Worm (Caenorhabditis elegans): ENCODE results near the gene F36H9.10.
A peak's percentile ranks its signal among the peaks of the same experiment; 100 is the strongest.

F36H9.10 gene

ce11 chrV:1821287-1821686 is 23.3 kb downstream of the F36H9.10 start, which contains the start of the genes gly-7 and mrpl-39 (continued):
- TF ChIP-seq elt-3 (tag; optimal IDR thresholded peaks at IDR 0.05), result no peak
- TF ChIP-seq C04F5.9 (tag; optimal IDR thresholded peaks at IDR 0.05), result no peak
- no peak for TF ChIP-seq ceh-63 (GFP tag; optimal IDR thresholded peaks at IDR 0.05)
- TF ChIP-seq nhr-90 (tag; optimal IDR thresholded peaks at IDR 0.05; ENCODE audit: poor library complexity), result peak; percentile 2
- no peak for TF ChIP-seq grh-1 (GFP tag; IDR thresholded peaks at IDR 0.05)
- TF ChIP-seq C16A3.4 (tag; optimal IDR thresholded peaks at IDR 0.05), result peak; percentile 11
- TF ChIP-seq unc-130 (tag; optimal IDR thresholded peaks at IDR 0.05), result peak; percentile 20
- TF ChIP-seq nhr-19 (GFP tag; conservative IDR thresholded peaks at IDR 0.05), result no peak; the same call in 1 of the 2 replicates
- no peak for TF ChIP-seq aly-2 (tag; optimal IDR thresholded peaks at IDR 0.05)
- no peak for TF ChIP-seq pqm-1 (tag; optimal IDR thresholded peaks at IDR 0.05)
- TF ChIP-seq lin-13 (GFP tag; optimal IDR thresholded peaks at IDR 0.05), result no peak
- TF ChIP-seq nhr-71 (tag; optimal IDR thresholded peaks at IDR 0.05), result no peak
- no peak for TF ChIP-seq mab-9 (GFP tag; IDR thresholded peaks at IDR 0.05)
- TF ChIP-seq elt-2 (tag; optimal IDR thresholded peaks at IDR 0.05), result no peak
- no peak for TF ChIP-seq unc-30 (tag; optimal IDR thresholded peaks at IDR 0.05)
- no peak for TF ChIP-seq tlp-1 (tag; optimal IDR thresholded peaks at IDR 0.05)
- TF ChIP-seq nhr-85 (tag), result peak; percentile 6
- no peak for TF ChIP-seq jun-1 (tag; optimal IDR thresholded peaks at IDR 0.05)
- no peak for TF ChIP-seq sptf-1 (tag; optimal IDR thresholded peaks at IDR 0.05)
- no peak for TF ChIP-seq irx-1 (tag; optimal IDR thresholded peaks at IDR 0.05)
- no peak for TF ChIP-seq fkh-10 (GFP tag; optimal IDR thresholded peaks at IDR 0.05)
- TF ChIP-seq nhr-77 (tag; optimal IDR thresholded peaks at IDR 0.05), result no peak
- TF ChIP-seq lsy-2 (tag; optimal IDR thresholded peaks at IDR 0.05), result peak in 1 of 2 experiments; percentile 27
- no peak for TF ChIP-seq ceh-88 (GFP tag; IDR thresholded peaks at IDR 0.05)
- TF ChIP-seq nhr-76 (tag; optimal IDR thresholded peaks at IDR 0.05), result no peak
- no peak for TF ChIP-seq pag-3 (tag; optimal IDR thresholded peaks at IDR 0.05; ENCODE audit: borderline replicate concordance, insufficient read depth)
- TF ChIP-seq nhr-47 (tag; optimal IDR thresholded peaks at IDR 0.05), result peak; percentile 33
- peak; percentile 21 for TF ChIP-seq dsc-1 (tag; optimal IDR thresholded peaks at IDR 0.05)
- no peak for TF ChIP-seq aha-1 (tag; optimal IDR thresholded peaks at IDR 0.05)
- peak in 1 of 3 experiments; percentile 27 for TF ChIP-seq ceh-82 (tag; optimal IDR thresholded peaks at IDR 0.05)
- TF ChIP-seq fkh-8 (tag; optimal IDR thresholded peaks at IDR 0.05), result no peak
- TF ChIP-seq swsn-7 (tag; optimal IDR thresholded peaks at IDR 0.05), result peak; percentile 11
- TF ChIP-seq nhr-237 (tag; optimal IDR thresholded peaks at IDR 0.05), result no peak

ce11 chrV:1824528-1824927 is 26.5 kb downstream of the F36H9.10 start:
- TF ChIP-seq dpl-1 (GFP tag; optimal IDR thresholded peaks at IDR 0.05), result no peak
- TF ChIP-seq lin-13 (GFP tag; optimal IDR thresholded peaks at IDR 0.05), result no peak
- TF ChIP-seq aly-2 (tag; optimal IDR thresholded peaks at IDR 0.05), result no peak
- no peak for TF ChIP-seq vab-15 (tag; optimal IDR thresholded peaks at IDR 0.05)
- no peak for TF ChIP-seq mep-1 (tag; optimal IDR thresholded peaks at IDR 0.05)
- TF ChIP-seq isw-1 (GFP tag; IDR thresholded peaks at IDR 0.05), result no peak
- TF ChIP-seq ceh-63 (GFP tag; optimal IDR thresholded peaks at IDR 0.05), result no peak
- no peak for TF ChIP-seq xbp-1 (tag; optimal IDR thresholded peaks at IDR 0.05)
- TF ChIP-seq nhr-76 (tag; optimal IDR thresholded peaks at IDR 0.05), result no peak
- no peak for TF ChIP-seq blmp-1 (tag; optimal IDR thresholded peaks at IDR 0.05)
- TF ChIP-seq ceh-90 (tag; optimal IDR thresholded peaks at IDR 0.05), result no peak
- TF ChIP-seq unc-130 (tag; optimal IDR thresholded peaks at IDR 0.05), result no peak
- TF ChIP-seq pag-3 (tag; optimal IDR thresholded peaks at IDR 0.05; ENCODE audit: borderline replicate concordance, insufficient read depth), result no peak
- no peak for TF ChIP-seq efl-1 (optimal IDR thresholded peaks at IDR 0.05)
- no peak for TF ChIP-seq efl-1 (GFP tag; optimal IDR thresholded peaks at IDR 0.05 in 1 of 2)
- no peak for TF ChIP-seq nhr-47 (tag; optimal IDR thresholded peaks at IDR 0.05)
- no peak for TF ChIP-seq skn-1 (tag; optimal IDR thresholded peaks at IDR 0.05)
- TF ChIP-seq elt-2 (tag; optimal IDR thresholded peaks at IDR 0.05), result no peak
- no peak for TF ChIP-seq mab-9 (GFP tag; IDR thresholded peaks at IDR 0.05)
- TF ChIP-seq tbx-2 (tag; optimal IDR thresholded peaks at IDR 0.05), result no peak
- TF ChIP-seq lin-39 (tag; optimal IDR thresholded peaks at IDR 0.05), result no peak
